Worm (Caenorhabditis elegans) whole organism, young adult: ENCODE results near the gene col-71.

Experiments used
- C17E4.6 ChIP-seq: fragments of 200-800 bp; sonication (Bioruptor generic); IDR thresholded peaks from 2 replicates; pipeline ENCODE4 v1.3.6; 2022; ENCODE audit warnings: missing genetic modification reagents, missing genetic modification characterization, missing compliant biosample characterization
- D2030.7 ChIP-seq: fragments of 200-800 bp; sonication (Bioruptor generic); IDR thresholded peaks from 2 replicates; pipeline ENCODE4 v1.3.6; 2022; ENCODE audit warnings: missing genetic modification reagents, missing genetic modification characterization, missing compliant biosample characterization
- F33H1.4 ChIP-seq: fragments of 200-800 bp; sonication (Bioruptor generic); IDR thresholded peaks from 2 replicates; pipeline ENCODE4 v1.3.6; 2022; ENCODE audit warnings: missing genetic modification reagents, missing genetic modification characterization, missing compliant biosample characterization
- ama-1 ChIP-seq, 3 experiments: fragments of 150-350 bp in 1 of 3; sonication (generic microtip) in 2 of 3; optimal IDR thresholded peaks; 2 replicates each; lab custom pipeline; 2014 to 2018; ENCODE audit warnings: missing biosample characterization in 2 of 3, missing genetic modification characterization in 2 of 3, missing genetic modification reagents in 2 of 3
- aptf-2 ChIP-seq: fragments of 200-800 bp; sonication (Bioruptor generic); conservative IDR thresholded peaks from 2 replicates; pipeline ENCODE4 v1.3.6; 2022; ENCODE audit warnings: missing genetic modification reagents, missing genetic modification characterization, missing compliant biosample characterization
- athp-1 ChIP-seq: sonication (generic microtip); optimal IDR thresholded peaks from 2 replicates; lab custom pipeline; 2017; ENCODE audit warnings: mild to moderate bottlenecking, missing genetic modification characterization, missing compliant biosample characterization
- bed-1 ChIP-seq: fragments of 200-800 bp; sonication (Bioruptor generic); IDR thresholded peaks from 2 replicates; pipeline ENCODE4 v1.3.6; 2022; ENCODE audit warnings: missing genetic modification reagents, missing genetic modification characterization, missing compliant biosample characterization
- bed-2 ChIP-seq: fragments of 200-800 bp; sonication (Bioruptor generic); IDR thresholded peaks from 2 replicates; pipeline ENCODE4 v1.3.6; 2022; ENCODE audit warnings: missing genetic modification reagents, missing genetic modification characterization, missing compliant biosample characterization
- ceh-91 ChIP-seq: fragments of 200-800 bp; sonication (Bioruptor generic); IDR thresholded peaks from 2 replicates; pipeline ENCODE4 v1.3.6; 2022; ENCODE audit warnings: missing genetic modification reagents, missing genetic modification characterization, missing compliant biosample characterization
- ekl-4 ChIP-seq: fragments of 200-800 bp; sonication (Bioruptor generic); IDR thresholded peaks from 2 replicates; pipeline ENCODE4 v1.3.6; 2022; ENCODE audit warnings: missing genetic modification reagents, missing genetic modification characterization, missing compliant biosample characterization
- lin-26 ChIP-seq: fragments of 200-800 bp; sonication (Bioruptor generic); IDR thresholded peaks from 2 replicates; pipeline ENCODE4 v1.3.6; 2022; ENCODE audit warnings: missing genetic modification reagents, missing genetic modification characterization, missing compliant biosample characterization
- lin-54 ChIP-seq: fragments of 200-800 bp; sonication (Bioruptor generic); optimal IDR thresholded peaks from 2 replicates; lab custom pipeline; 2018; ENCODE audit warnings: mild to moderate bottlenecking, missing genetic modification characterization, missing compliant biosample characterization
- lsl-1 ChIP-seq: fragments of 200-800 bp; sonication (Bioruptor generic); optimal IDR thresholded peaks from 2 replicates; lab custom pipeline; 2018; ENCODE audit warnings: mild to moderate bottlenecking, missing genetic modification characterization, moderate library complexity, missing compliant biosample characterization
- madf-6 ChIP-seq: fragments of 200-800 bp; sonication (Bioruptor generic); IDR thresholded peaks from 2 replicates; pipeline ENCODE4 v1.3.6; 2022; ENCODE audit warnings: missing genetic modification reagents, missing genetic modification characterization, missing compliant biosample characterization
- mcd-1 ChIP-seq: fragments of 200-800 bp; sonication (Bioruptor generic); IDR thresholded peaks from 2 replicates; pipeline ENCODE4 v1.3.6; 2022; ENCODE audit warnings: missing genetic modification reagents, missing genetic modification characterization, missing compliant biosample characterization
- nfya-2 ChIP-seq: fragments of 200-800 bp; sonication (Bioruptor generic); IDR thresholded peaks from 2 replicates; pipeline ENCODE4 v1.3.6; 2022; ENCODE audit warnings: missing genetic modification reagents, missing genetic modification characterization, missing compliant biosample characterization
- sdz-38 ChIP-seq: sonication (generic microtip); optimal IDR thresholded peaks from 2 replicates; lab custom pipeline; 2016; ENCODE audit warnings: missing genotype, missing genetic modification characterization, missing compliant biosample characterization
- sea-2 ChIP-seq: fragments of 200-800 bp; sonication (Bioruptor generic); IDR thresholded peaks from 2 replicates; pipeline ENCODE4 v1.3.6; 2022; ENCODE audit warnings: missing genetic modification characterization, missing compliant biosample characterization
- sptf-2 ChIP-seq: fragments of 200-800 bp; sonication (Bioruptor generic); optimal IDR thresholded peaks from 2 replicates; lab custom pipeline; 2018; ENCODE audit warnings: mild to moderate bottlenecking, missing genetic modification characterization, missing compliant biosample characterization
- tbp1 ChIP-seq: fragments of 200-800 bp; sonication (Bioruptor generic); optimal IDR thresholded peaks from 2 replicates; lab custom pipeline; 2018; ENCODE audit warnings: mild to moderate bottlenecking, missing genetic modification characterization, missing compliant biosample characterization
- tbx-9 ChIP-seq: sonication (generic microtip); optimal IDR thresholded peaks from 2 replicates; lab custom pipeline; 2016; ENCODE audit warnings: borderline replicate concordance, missing genetic modification characterization, inconsistent platforms, missing compliant biosample characterization
- xnd-1 ChIP-seq: sonication (generic microtip); optimal IDR thresholded peaks from 2 replicates; lab custom pipeline; 2016; ENCODE audit warnings: missing genotype, missing genetic modification reagents, missing genetic modification characterization, missing compliant biosample characterization
- zfh-2 ChIP-seq: fragments of 200-800 bp; sonication (Bioruptor generic); conservative IDR thresholded peaks from 2 replicates; pipeline ENCODE4 v1.3.6; 2022; ENCODE audit warnings: missing genetic modification reagents, missing genetic modification characterization, missing compliant biosample characterization
- ztf-25 ChIP-seq: fragments of 200-800 bp; sonication (Bioruptor generic); IDR thresholded peaks from 2 replicates; pipeline ENCODE4 v1.3.6; 2022; ENCODE audit warnings: missing genetic modification reagents, missing genetic modification characterization, missing compliant biosample characterization
- ztf-26 ChIP-seq: sonication (generic microtip); optimal IDR thresholded peaks from 2 replicates; lab custom pipeline; 2017; ENCODE audit warnings: missing genetic modification characterization, missing compliant biosample characterization

The col-71 gene

ce11 chrII:3458209-3458608 lies 44.2 kb downstream of the col-71 start, which contains the start of the genes C16C8.26 and C16C8.19 (continued):
- no peak for TF ChIP-seq ama-1 (optimal IDR thresholded peaks at IDR 0.05; lab: Kevin White, UChicago)
- TF ChIP-seq ama-1 (GFP tag; optimal IDR thresholded peaks at IDR 0.05; lab: Kevin White, UChicago), result no peak
- TF ChIP-seq ceh-91 (GFP tag; lab: Robert Waterston, UW), result no peak
- TF ChIP-seq nfya-2 (GFP tag; lab: Robert Waterston, UW), result no peak
- no peak for TF ChIP-seq lin-54 (GFP tag; lab: Kevin White, UChicago)
- TF ChIP-seq mcd-1 (GFP tag; lab: Robert Waterston, UW), result no peak

- TF ChIP-seq ekl-4 (GFP tag; lab: Robert Waterston, UW) (no peak), xnd-1 (peak; percentile 7), bed-1 (GFP tag; lab: Robert Waterston, UW) (no peak), F33H1.4 (GFP tag; lab: Robert Waterston, UW) (0 out of 2 replicates have a peak, but pooled peaks have one; percentile 25), ztf-25 (GFP tag; lab: Robert Waterston, UW) (no peak), zfh-2 (GFP tag; lab: Robert Waterston, UW) (no peak), athp-1 (tag; lab: Kevin White, UChicago) (peak; percentile 20), bed-2 (GFP tag; lab: Robert Waterston, UW) (no peak), sptf-2 (no peak), lsl-1 (GFP tag; lab: Kevin White, UChicago) (peak; percentile 80), madf-6 (GFP tag; lab: Robert Waterston, UW) (peak; percentile 51; the same call in 1 of the 2 replicates), sea-2 (GFP tag; lab: Robert Waterston, UW) (no peak), aptf-2 (GFP tag; lab: Robert Waterston, UW) (no peak)
Measured at ce11 chrII:3453521-3453920, 48.8 kb downstream of the col-71 start, which contains the start of gene C16C8.11. Gene C16C8.11, plus strand, starts transcription at chrII:3453708.

ce11 chrII:3452421-3452820 lies 49.9 kb downstream of the col-71 start, which contains the start of gene C16C8.12:
Gene C16C8.12, plus strand, starts transcription at chrII:3452721.
- no peak for TF ChIP-seq ztf-26
- peak; percentile 72 for TF ChIP-seq lsl-1 (GFP tag; lab: Kevin White, UChicago)
- peak; percentile 18; the same call in 1 of the 2 replicates for TF ChIP-seq D2030.7 (GFP tag; lab: Robert Waterston, UW)
- TF ChIP-seq sdz-38, result no peak
- TF ChIP-seq lin-26 (GFP tag; lab: Robert Waterston, UW), result no peak
- no peak for TF ChIP-seq C17E4.6
- TF ChIP-seq tbx-9 (tag; lab: Kevin White, UChicago), result no peak
- TF ChIP-seq tbp1, result no peak
